Worm (Caenorhabditis elegans): Measurements from ENCODE around the gene F45E1.4.

DNA sequence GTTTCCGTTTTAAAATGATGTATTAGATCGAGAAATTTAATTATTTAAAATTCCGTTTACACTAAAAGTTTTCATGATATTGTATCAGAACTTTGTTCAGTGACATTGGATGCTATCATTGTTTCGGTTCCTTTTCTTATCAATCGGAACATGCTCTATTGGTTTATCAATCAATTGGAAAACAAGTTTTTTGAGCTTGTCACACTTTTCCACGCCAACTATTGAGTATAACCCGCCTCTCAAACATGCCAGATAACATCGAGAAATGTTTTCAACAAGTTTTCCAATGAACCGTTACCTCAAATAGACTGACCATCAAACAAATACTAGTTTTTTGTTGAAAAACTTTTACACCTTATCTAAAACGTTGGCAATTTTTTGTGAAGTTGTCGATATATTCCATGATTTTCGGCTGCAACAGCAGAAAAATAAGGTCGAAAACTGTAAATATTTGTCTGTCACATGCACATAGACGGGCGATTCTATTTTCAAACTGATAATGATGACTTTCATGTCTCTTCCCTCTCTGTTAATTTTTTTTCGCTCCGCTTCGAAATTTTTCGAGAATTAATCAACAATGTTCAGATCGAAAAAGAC lies 28.7 kb downstream of the F45E1.4 start, which contains the start of gene unk-1:
- TF ChIP-seq pes-1 (GFP tag; IDR thresholded peaks at IDR 0.05) (no peak), ceh-36 (tag; optimal IDR thresholded peaks at IDR 0.05) (no peak), B0310.2 (tag; optimal IDR thresholded peaks at IDR 0.05) (no peak)

Measured in whole organism, early embryonic.